Worm (Caenorhabditis elegans) whole organism, midembryonic: ENCODE data around the gene srh-272.

Experiments
- T22C8.4 ChIP-seq: fragments of 200-800 bp; sonication (Bioruptor generic); IDR thresholded peaks from 2 replicates; pipeline ENCODE4 v1.3.6; 2022; ENCODE audit warnings: missing genetic modification characterization, missing compliant biosample characterization
- cog-1 ChIP-seq: sonication (generic microtip); optimal IDR thresholded peaks from 2 replicates; lab custom pipeline; 2016; ENCODE audit warnings: missing genetic modification characterization, missing compliant biosample characterization
- flt-1 ChIP-seq: fragments of 200-800 bp; sonication (Bioruptor generic); IDR thresholded peaks from 2 replicates; pipeline ENCODE4 v1.3.6; 2022; ENCODE audit warnings: missing genetic modification characterization, missing compliant biosample characterization
- klf-2 ChIP-seq: fragments of 200-800 bp; sonication (Bioruptor generic); conservative IDR thresholded peaks from 2 replicates; pipeline ENCODE4 v1.3.6; 2022; ENCODE audit warnings: missing genetic modification reagents, missing genetic modification characterization, missing compliant biosample characterization
- med-1 ChIP-seq: sonication (generic microtip); optimal IDR thresholded peaks from 2 replicates; lab custom pipeline; 2017; ENCODE audit warnings: missing genetic modification characterization, mild to moderate bottlenecking, missing compliant biosample characterization, antibody characterized with exemption, missing genetic modification reagents; ENCODE audit not compliant: insufficient read depth
- ref-1 ChIP-seq: fragments of 200-800 bp; sonication (Bioruptor generic); conservative IDR thresholded peaks from 2 replicates; pipeline ENCODE4 v1.3.6; 2022; ENCODE audit warnings: missing genetic modification reagents, missing genetic modification characterization, missing compliant biosample characterization
- tab-1 ChIP-seq: fragments of 200-800 bp; sonication (Bioruptor generic); IDR thresholded peaks from 2 replicates; pipeline ENCODE4 v1.3.6; 2022; ENCODE audit warnings: missing genetic modification characterization, missing compliant biosample characterization
- ztf-23 ChIP-seq: fragments of 200-800 bp; sonication (Bioruptor generic); IDR thresholded peaks from 2 replicates; pipeline ENCODE4 v1.3.6; 2022; ENCODE audit warnings: missing genetic modification reagents, missing genetic modification characterization, missing compliant biosample characterization
- ztf-29 ChIP-seq: fragments of 200-800 bp; sonication (Bioruptor generic); IDR thresholded peaks from 2 replicates; pipeline ENCODE4 v1.3.6; 2022; ENCODE audit warnings: missing genetic modification reagents, missing genetic modification characterization, missing compliant biosample characterization

srh-272 gene

DNA sequence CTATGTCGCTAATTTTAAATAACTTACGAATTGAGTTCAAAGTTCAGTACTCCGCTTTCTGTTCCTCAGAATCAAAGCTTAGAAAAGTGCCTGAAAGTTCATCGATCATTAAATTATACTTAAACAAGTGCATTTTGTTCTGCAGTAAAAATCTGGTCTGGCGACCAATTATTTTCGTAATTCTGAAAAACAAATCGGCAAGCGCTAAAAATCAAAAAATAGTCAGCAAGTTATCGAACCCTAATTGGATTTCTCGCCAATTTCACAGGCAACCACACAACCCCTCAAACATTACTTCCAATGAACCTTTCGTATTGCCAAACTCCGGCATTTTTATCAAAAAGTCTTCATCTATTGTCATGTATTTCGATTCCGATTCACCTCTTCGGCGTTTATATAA is at the start of gene srh-272:
Gene srh-272, plus strand, starts transcription at position 301 of the 400 bp plus-strand sequence.
- TF ChIP-seq med-1 (no peak), klf-2 (GFP tag; lab: Robert Waterston, UW) (no peak), T22C8.4 (GFP tag; lab: Robert Waterston, UW) (no peak), ztf-29 (GFP tag; lab: Robert Waterston, UW) (no peak), ref-1 (GFP tag; lab: Robert Waterston, UW) (no peak), flt-1 (GFP tag; lab: Robert Waterston, UW) (no peak), ztf-23 (GFP tag; lab: Robert Waterston, UW) (no peak), cog-1 (tag; lab: Kevin White, UChicago) (no peak), tab-1 (no peak)

DNA sequence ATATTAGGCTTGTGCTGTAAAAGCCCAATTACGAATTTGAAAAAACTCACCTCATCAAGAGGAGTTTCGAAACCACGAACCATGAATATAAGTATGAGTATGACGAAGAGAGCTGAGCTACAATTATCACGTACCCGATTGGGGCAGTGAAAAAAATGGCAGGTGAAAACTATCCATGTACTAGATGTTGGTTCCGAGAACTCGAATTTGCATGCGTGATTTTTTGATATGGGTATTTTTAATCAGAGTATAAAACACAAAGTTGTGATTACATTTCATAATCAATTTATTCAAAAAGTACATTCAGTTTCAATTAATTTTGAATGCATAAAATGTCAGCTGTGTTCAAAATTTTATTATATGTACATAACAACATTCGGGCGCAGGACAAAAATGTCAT is 49.3 kb upstream of the srh-272 start, which contains the start of gene F54E2.9:
Gene F54E2.9, minus strand, starts transcription at position 132 of the 400 bp plus-strand sequence.
- TF ChIP-seq ztf-29 (GFP tag; lab: Robert Waterston, UW) (no peak), tab-1 (no peak), T22C8.4 (GFP tag; lab: Robert Waterston, UW) (no peak), flt-1 (GFP tag; lab: Robert Waterston, UW) (no peak), med-1 (no peak), ztf-23 (GFP tag; lab: Robert Waterston, UW) (no peak)

DNA sequence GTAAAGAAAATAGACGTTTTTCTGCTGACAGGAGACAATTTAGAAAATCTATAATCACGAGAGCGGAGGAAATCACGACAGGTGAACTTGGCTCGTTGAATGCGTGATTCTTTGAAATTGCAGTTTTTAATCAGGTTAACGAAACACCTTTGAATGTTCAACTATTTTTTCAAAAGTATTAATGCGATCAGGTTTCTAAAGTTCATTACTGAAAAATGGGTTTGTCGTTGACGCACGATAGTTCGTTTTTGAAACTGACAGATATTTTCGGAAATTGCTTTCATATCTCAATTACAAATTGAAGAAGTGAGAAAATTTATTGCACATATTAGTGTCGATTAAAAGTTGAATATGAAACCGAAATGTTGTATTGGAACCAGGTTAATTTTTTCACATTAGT is 47.2 kb upstream of the srh-272 start, which contains the start of gene F54E2.5:
Gene F54E2.5, minus strand, starts transcription at position 101 of the 400 bp plus-strand sequence.
- TF ChIP-seq ref-1 (GFP tag; lab: Robert Waterston, UW) (no peak), ztf-29 (GFP tag; lab: Robert Waterston, UW) (no peak), cog-1 (tag; lab: Kevin White, UChicago) (no peak), med-1 (no peak), tab-1 (no peak), ztf-23 (GFP tag; lab: Robert Waterston, UW) (no peak), T22C8.4 (GFP tag; lab: Robert Waterston, UW) (no peak), flt-1 (GFP tag; lab: Robert Waterston, UW) (no peak), klf-2 (GFP tag; lab: Robert Waterston, UW) (no peak)

DNA sequence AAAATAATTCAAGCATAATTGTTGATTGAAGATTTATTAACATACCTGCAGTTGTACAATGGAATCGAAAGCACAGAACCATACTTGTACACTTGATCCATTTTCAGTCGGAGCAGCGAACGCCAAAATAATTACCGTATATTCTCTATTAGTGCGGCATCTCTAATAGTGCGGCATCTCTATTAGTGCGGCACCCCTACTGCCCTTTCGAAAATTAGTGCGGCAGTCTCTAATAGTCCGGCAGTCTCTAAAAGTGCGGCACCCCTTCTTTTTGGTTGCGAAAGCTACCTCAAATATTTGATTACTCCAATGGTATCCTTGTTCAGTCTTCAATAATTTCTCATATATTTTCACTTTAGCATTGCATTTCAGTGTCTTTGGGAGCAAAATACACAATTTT is 45.0 kb upstream of the srh-272 start, which contains the start of gene srt-34:
Gene srt-34, minus strand, starts transcription at position 101 of the 400 bp plus-strand sequence.
- TF ChIP-seq med-1 (no peak), tab-1 (no peak), klf-2 (GFP tag; lab: Robert Waterston, UW) (no peak), T22C8.4 (GFP tag; lab: Robert Waterston, UW) (no peak), flt-1 (GFP tag; lab: Robert Waterston, UW) (no peak), cog-1 (tag; lab: Kevin White, UChicago) (no peak), ref-1 (GFP tag; lab: Robert Waterston, UW) (no peak), ztf-23 (GFP tag; lab: Robert Waterston, UW) (no peak), ztf-29 (GFP tag; lab: Robert Waterston, UW) (no peak)

DNA sequence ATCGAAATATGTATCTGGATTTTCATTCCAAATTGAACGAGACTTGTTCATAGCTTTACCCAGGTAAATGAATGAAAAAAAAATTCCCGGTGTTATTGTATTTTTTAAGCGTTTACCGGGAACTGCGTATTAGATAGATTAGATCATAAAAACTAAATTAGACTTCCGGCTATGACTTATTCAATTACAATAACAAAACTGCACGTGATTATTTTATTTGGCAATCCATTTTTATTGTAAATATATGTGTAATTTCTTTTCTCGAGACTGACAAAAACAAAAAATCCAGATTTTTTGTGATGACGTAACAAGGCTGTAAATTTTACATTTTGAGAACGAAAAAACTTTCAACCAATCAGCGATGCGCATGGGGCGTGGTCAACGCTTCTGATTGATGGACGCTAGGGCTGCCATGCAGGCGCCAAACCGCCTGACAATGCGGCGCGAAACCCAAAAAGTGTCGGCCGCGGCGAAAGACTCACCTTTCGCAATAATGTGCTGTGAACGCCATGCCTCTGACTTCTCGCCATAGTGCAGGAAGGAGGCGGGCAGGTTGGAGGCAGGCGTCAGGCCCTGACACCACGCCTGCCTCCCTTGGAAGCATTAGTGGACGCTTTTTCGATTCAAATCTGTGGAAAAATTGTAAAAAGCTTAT is 41.4 kb upstream of the srh-272 start, which contains the start of gene srh-36:
Gene srh-36, minus strand, starts transcription at position 51 of the 655 bp plus-strand sequence.
- TF ChIP-seq med-1 (no peak), T22C8.4 (GFP tag; lab: Robert Waterston, UW) (no peak), tab-1 (no peak)

DNA sequence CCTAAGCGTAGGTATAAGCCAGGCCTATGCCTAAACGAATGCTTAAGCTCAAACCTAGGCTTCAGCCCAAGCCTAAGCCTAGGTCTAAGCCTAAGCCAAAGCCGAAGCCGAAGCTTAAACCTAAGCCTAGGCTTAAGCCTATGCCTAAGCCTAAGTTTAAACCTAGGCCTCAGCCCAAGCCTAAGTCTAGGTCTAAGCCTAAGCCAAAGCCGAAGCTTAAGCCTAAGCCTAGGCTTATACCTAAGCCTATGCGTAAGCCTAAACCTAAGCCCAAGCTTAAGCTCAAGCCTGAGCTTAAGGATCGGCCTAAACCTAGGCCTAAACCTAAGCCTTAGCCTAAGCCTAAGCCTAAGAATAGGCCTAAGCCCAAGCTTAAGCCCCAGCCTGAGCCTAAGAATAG is 37.2 kb upstream of the srh-272 start:
- TF ChIP-seq cog-1 (tag; lab: Kevin White, UChicago) (no peak), ztf-29 (GFP tag; lab: Robert Waterston, UW) (0 out of 2 replicates have a peak, but pooled peaks have one; percentile 16)

DNA sequence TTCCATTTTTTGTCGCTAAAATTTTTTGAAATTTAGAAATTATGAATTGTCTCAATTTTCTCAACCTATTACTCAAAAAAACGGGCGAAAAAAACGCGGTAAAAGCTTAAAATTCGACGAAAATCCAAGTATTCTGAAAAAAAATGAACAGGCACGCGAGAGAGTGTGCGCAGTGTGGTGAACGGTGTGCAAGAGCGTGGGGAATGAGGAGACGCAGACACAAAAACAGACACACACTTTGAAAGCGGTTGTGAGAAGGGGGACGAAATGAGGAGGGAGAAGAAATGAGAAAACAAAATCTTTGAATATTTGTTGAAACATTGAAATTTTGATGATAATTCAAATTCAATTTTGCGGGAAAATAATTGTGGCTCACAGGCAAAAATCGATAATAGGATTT is 36.3 kb upstream of the srh-272 start, which contains the start of gene T03D3.5:
Gene T03D3.5, minus strand, starts transcription at position 21 of the 400 bp plus-strand sequence.
- no peak for TF ChIP-seq klf-2 (GFP tag; lab: Robert Waterston, UW)
- TF ChIP-seq med-1, result no peak
- no peak for TF ChIP-seq ref-1 (GFP tag; lab: Robert Waterston, UW)
- TF ChIP-seq tab-1, result no peak
- no peak for TF ChIP-seq cog-1 (tag; lab: Kevin White, UChicago)
- TF ChIP-seq ztf-29 (GFP tag; lab: Robert Waterston, UW), result no peak
- no peak for TF ChIP-seq ztf-23 (GFP tag; lab: Robert Waterston, UW)
- no peak for TF ChIP-seq T22C8.4 (GFP tag; lab: Robert Waterston, UW)
- no peak for TF ChIP-seq flt-1 (GFP tag; lab: Robert Waterston, UW)

DNA sequence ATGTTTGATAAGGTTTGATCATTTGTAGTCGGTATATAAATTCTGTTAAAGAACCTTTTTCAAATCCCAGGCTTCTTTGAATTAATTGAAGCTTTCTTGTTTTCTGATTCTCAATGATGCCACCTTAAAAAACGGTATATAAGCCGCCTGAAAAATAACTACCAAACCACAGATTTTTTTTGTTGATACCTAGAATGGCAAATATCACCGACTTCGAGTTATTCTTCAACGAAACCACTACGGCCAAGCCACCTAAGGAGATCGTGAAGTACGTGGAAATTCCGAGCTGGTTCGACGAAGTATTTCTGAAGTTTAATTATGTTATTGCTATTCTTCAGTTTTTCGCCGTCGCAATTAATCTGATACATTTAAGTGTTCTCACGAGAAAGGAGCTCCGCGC is 32.3 kb upstream of the srh-272 start, which contains the start of gene srw-2:
Gene srw-2, plus strand, starts transcription at position 62 of the 400 bp plus-strand sequence.
- TF ChIP-seq tab-1 (no peak), med-1 (no peak), cog-1 (tag; lab: Kevin White, UChicago) (no peak), flt-1 (GFP tag; lab: Robert Waterston, UW) (no peak), ztf-23 (GFP tag; lab: Robert Waterston, UW) (no peak)

DNA sequence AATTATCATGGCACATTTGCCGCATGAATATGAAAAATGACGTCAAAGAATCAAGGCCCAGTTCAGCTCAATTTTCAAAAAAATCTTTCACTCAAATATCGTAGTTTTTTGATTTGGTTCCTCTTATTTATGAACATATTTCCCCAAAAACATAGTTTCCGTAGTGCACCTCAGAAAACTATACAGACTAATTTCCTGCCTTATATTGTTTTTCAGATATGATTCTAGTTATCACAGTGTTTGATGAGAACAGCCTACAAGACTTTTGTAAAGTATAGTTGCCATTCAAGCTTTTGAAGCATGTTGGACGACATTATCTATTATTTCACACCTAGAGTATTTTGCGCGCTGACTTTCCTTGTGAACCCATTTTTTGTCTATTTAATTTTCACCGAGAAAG is 30.5 kb upstream of the srh-272 start, which contains the start of gene srj-50:
Gene srj-50, plus strand, starts transcription at position 301 of the 400 bp plus-strand sequence.
- TF ChIP-seq T22C8.4 (GFP tag; lab: Robert Waterston, UW) (no peak), ref-1 (GFP tag; lab: Robert Waterston, UW) (no peak), klf-2 (GFP tag; lab: Robert Waterston, UW) (no peak), cog-1 (tag; lab: Kevin White, UChicago) (no peak), ztf-23 (GFP tag; lab: Robert Waterston, UW) (no peak), med-1 (no peak), tab-1 (no peak), ztf-29 (GFP tag; lab: Robert Waterston, UW) (no peak), flt-1 (GFP tag; lab: Robert Waterston, UW) (no peak)

DNA sequence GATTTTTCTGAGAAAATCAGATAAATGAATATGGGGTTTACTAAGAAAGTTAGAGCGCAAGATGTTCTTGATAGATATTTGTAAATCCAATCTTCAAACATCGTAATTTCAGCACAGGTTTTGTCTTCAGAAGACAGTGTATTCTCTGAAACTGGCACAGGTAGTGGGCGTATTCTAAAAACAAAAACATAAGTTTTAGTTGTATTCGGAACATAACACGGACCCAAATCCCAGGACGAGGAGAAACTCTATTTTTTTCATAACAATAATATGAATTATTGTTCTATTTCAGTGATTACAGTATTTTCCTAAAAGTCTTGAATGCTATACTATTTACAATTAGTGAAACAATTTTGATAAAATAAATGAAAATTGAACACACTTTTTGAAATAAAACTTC is 26.6 kb upstream of the srh-272 start, which contains the start of gene srj-45:
Gene srj-45, minus strand, starts transcription at position 101 of the 400 bp plus-strand sequence.
- no peak for TF ChIP-seq T22C8.4 (GFP tag; lab: Robert Waterston, UW)
- no peak for TF ChIP-seq ref-1 (GFP tag; lab: Robert Waterston, UW)
- no peak for TF ChIP-seq ztf-29 (GFP tag; lab: Robert Waterston, UW)
- no peak for TF ChIP-seq klf-2 (GFP tag; lab: Robert Waterston, UW)
- TF ChIP-seq ztf-23 (GFP tag; lab: Robert Waterston, UW), result no peak
- no peak for TF ChIP-seq med-1
- no peak for TF ChIP-seq tab-1
- no peak for TF ChIP-seq flt-1 (GFP tag; lab: Robert Waterston, UW)
- no peak for TF ChIP-seq cog-1 (tag; lab: Kevin White, UChicago)
